Worm (Caenorhabditis elegans) whole organism, L4/young adult: ENCODE data around the gene ugt-5.

ENCODE experiments used
- W03F9.2 ChIP-seq: fragments of 150-350 bp; optimal IDR thresholded peaks from 2 replicates; lab custom pipeline; 2014; ENCODE audit warnings: missing biosample characterization, missing genetic modification characterization
- dao-5 ChIP-seq: sonication (generic microtip); optimal IDR thresholded peaks from 2 replicates; lab custom pipeline; 2016; ENCODE audit warnings: missing genotype, missing genetic modification characterization, moderate library complexity, missing compliant biosample characterization
- him-1 ChIP-seq: sonication (generic microtip); optimal IDR thresholded peaks from 2 replicates; lab custom pipeline; 2016; ENCODE audit warnings: missing genotype, missing genetic modification reagents, missing genetic modification characterization, missing compliant biosample characterization

DNA sequence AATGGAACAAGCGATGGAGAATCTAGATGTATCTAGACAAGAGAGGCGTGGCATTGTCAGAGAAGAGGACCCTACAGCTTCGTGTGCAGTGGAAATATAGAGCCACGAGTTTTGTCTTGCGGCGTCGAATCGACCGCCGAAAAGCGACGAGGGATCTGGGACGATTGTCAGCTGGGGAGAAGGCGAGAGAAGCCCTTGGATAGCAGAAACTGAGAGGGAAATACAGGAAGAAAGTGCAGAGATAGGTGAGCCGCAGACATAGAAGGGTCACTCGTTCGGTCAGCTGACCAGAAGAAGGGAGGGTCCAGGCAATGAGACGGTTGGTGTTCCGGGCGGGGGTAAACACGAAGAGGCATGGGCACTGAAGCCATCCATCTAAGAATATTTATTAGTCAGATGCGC is 21.7 kb upstream of the ugt-5 start:
- TF ChIP-seq dao-5 (tag; lab: Kevin White, UChicago) (no peak), W03F9.2 (tag; lab: Kevin White, UChicago) (no peak), him-1 (peak; percentile 83)
